Fruit fly (Drosophila melanogaster) whole organism, embryonic: Measurements from ENCODE around the gene CG5758.

Experiments
- Adf1 ChIP-seq: fragments of 200-800 bp; sonication (Bioruptor generic); IDR thresholded peaks from 2 replicates; pipeline ENCODE4 v1.3.6; 2022; ENCODE audit warnings: missing biosample characterization, missing genetic modification characterization
- Atf6 ChIP-seq: fragments of 200-800 bp; sonication (Bioruptor generic); IDR thresholded peaks from 2 replicates; pipeline ENCODE4 v1.3.6; 2022; ENCODE audit warnings: missing biosample characterization, missing genetic modification characterization
- CG10321 ChIP-seq: fragments of 200-800 bp; sonication (Bioruptor generic); IDR thresholded peaks from 2 replicates; pipeline ENCODE4 v1.3.6; 2022; ENCODE audit warnings: missing biosample characterization, missing genetic modification characterization
- CG13296 ChIP-seq: fragments of 200-800 bp; sonication (Bioruptor generic); optimal IDR thresholded peaks from 3 replicates; lab custom pipeline; 2018; ENCODE audit warnings: missing biosample characterization, mild to moderate bottlenecking, missing genetic modification characterization
- CG14965 ChIP-seq: fragments of 200-800 bp; sonication (Bioruptor generic); optimal IDR thresholded peaks from 2 replicates; lab custom pipeline; 2016; ENCODE audit warnings: missing biosample characterization, missing genetic modification characterization, borderline replicate concordance
- CG17612 ChIP-seq: fragments of 200-800 bp; sonication (Bioruptor generic); IDR thresholded peaks from 2 replicates; pipeline ENCODE4 v1.3.6; 2022; ENCODE audit warnings: missing biosample characterization, missing genetic modification characterization
- CG2712 ChIP-seq: fragments of 200-800 bp; optimal IDR thresholded peaks from 3 replicates; lab custom pipeline; 2019; ENCODE audit warnings: missing biosample characterization, mild to moderate bottlenecking, missing genetic modification characterization, moderate library complexity
- CG2875 ChIP-seq: fragments of 200-800 bp; sonication (Bioruptor generic); optimal IDR thresholded peaks from 2 replicates; lab custom pipeline; 2017; ENCODE audit warnings: missing biosample characterization, mild to moderate bottlenecking, missing genetic modification characterization, missing genetic modification reagents
- CG3065 ChIP-seq: fragments of 200-800 bp; sonication (Bioruptor generic); optimal IDR thresholded peaks from 2 replicates; lab custom pipeline; 2016; ENCODE audit warnings: missing biosample characterization, missing genetic modification characterization
- CG34224 ChIP-seq: fragments of 200-800 bp; sonication (Bioruptor generic); IDR thresholded peaks from 3 replicates; pipeline ENCODE4 v1.3.6; 2022; ENCODE audit warnings: missing biosample characterization, missing genetic modification characterization; ENCODE audit not compliant: partially characterized antibody
- CG4820 ChIP-seq: fragments of 200-800 bp; sonication (Bioruptor generic); optimal IDR thresholded peaks from 3 replicates; lab custom pipeline; 2016; ENCODE audit warnings: missing biosample characterization, missing genetic modification characterization
- CG6765 ChIP-seq: fragments of 200-800 bp; sonication (Bioruptor generic); optimal IDR thresholded peaks from 3 replicates; lab custom pipeline; 2017; ENCODE audit warnings: missing biosample characterization, mild to moderate bottlenecking, missing genetic modification characterization
- CG7271 ChIP-seq: fragments of 200-800 bp; sonication (Bioruptor generic); optimal IDR thresholded peaks from 2 replicates; lab custom pipeline; 2018; ENCODE audit warnings: missing biosample characterization, mild to moderate bottlenecking, missing genetic modification characterization, moderate library complexity
- CG7357 ChIP-seq: fragments of 200-800 bp; sonication (Bioruptor generic); IDR thresholded peaks from 3 replicates; pipeline ENCODE4 v1.3.6; 2022; ENCODE audit warnings: missing biosample characterization, missing genetic modification characterization
- CG7987 ChIP-seq: fragments of 200-800 bp; sonication (Bioruptor generic); optimal IDR thresholded peaks from 2 replicates; lab custom pipeline; 2018; ENCODE audit warnings: missing biosample characterization, mild to moderate bottlenecking, missing genetic modification characterization, moderate library complexity
- CG9932 ChIP-seq: fragments of 200-800 bp; sonication (Bioruptor generic); IDR thresholded peaks from 2 replicates; pipeline ENCODE4 v1.3.6; 2022; ENCODE audit warnings: missing biosample characterization, missing genetic modification characterization
- CHES-1-like ChIP-seq: fragments of 200-800 bp; sonication (Bioruptor generic); optimal IDR thresholded peaks from 2 replicates; lab custom pipeline; 2016; ENCODE audit warnings: missing biosample characterization, missing genetic modification characterization
- Deaf1 ChIP-seq: fragments of 200-800 bp; optimal IDR thresholded peaks from 3 replicates; lab custom pipeline; 2019; ENCODE audit warnings: missing biosample characterization, mild to moderate bottlenecking, missing genetic modification characterization, moderate library complexity
- Dp ChIP-seq: fragments of 200-800 bp; sonication (Bioruptor generic); optimal IDR thresholded peaks from 2 replicates; lab custom pipeline; 2018; ENCODE audit warnings: missing biosample characterization, mild to moderate bottlenecking, missing genetic modification characterization, moderate library complexity
- Dref ChIP-seq: fragments of 200-800 bp; sonication (Bioruptor generic); IDR thresholded peaks from 2 replicates; pipeline ENCODE4 v1.3.6; 2022; ENCODE audit warnings: missing biosample characterization, missing genetic modification characterization
- E2f1 ChIP-seq: fragments of 200-800 bp; sonication (Bioruptor generic); IDR thresholded peaks from 2 replicates; pipeline ENCODE4 v1.3.6; 2022; ENCODE audit warnings: missing biosample characterization, missing genetic modification characterization
- Fer1 ChIP-seq: fragments of 200-800 bp; sonication (Bioruptor generic); optimal IDR thresholded peaks from 2 replicates; lab custom pipeline; 2017; ENCODE audit warnings: missing biosample characterization, mild to moderate bottlenecking, missing genetic modification characterization
- HLH3B ChIP-seq: fragments of 200-800 bp; sonication (Bioruptor generic); IDR thresholded peaks from 2 replicates; pipeline ENCODE4 v1.3.6; 2022; ENCODE audit warnings: missing biosample characterization, missing genetic modification characterization
- Hr51 ChIP-seq, 2 experiments: fragments of 200-800 bp; sonication (Bioruptor generic); optimal IDR thresholded peaks; 2 replicates in 1 of 2; 3 replicates in 1 of 2; lab custom pipeline; 2016 to 2018; ENCODE audit warnings: missing biosample characterization in 2 of 2, missing genetic modification characterization in 2 of 2, mild to moderate bottlenecking in 1 of 2, moderate library complexity in 1 of 2
- Lhr ChIP-seq: fragments of 200-800 bp; sonication (Bioruptor generic); optimal IDR thresholded peaks from 3 replicates; lab custom pipeline; 2017; ENCODE audit warnings: mild to moderate bottlenecking, missing biosample characterization, missing genetic modification reagents, missing genetic modification characterization
- MTF-1 ChIP-seq: fragments of 200-800 bp; sonication (Bioruptor generic); optimal IDR thresholded peaks from 2 replicates; lab custom pipeline; 2018; ENCODE audit warnings: missing biosample characterization, mild to moderate bottlenecking, missing genetic modification characterization, borderline replicate concordance
- Med ChIP-seq: fragments of 200-800 bp; sonication (Bioruptor generic); peaks from one replicate; lab custom pipeline; 2016; ENCODE audit warnings: missing biosample characterization, missing genetic modification characterization, mild to moderate bottlenecking, inconsistent platforms, moderate library complexity
- Myb ChIP-seq: fragments of 200-800 bp; sonication (Bioruptor generic); optimal IDR thresholded peaks from 2 replicates; lab custom pipeline; 2016; ENCODE audit warnings: missing biosample characterization, missing genetic modification characterization
- NFAT ChIP-seq: fragments of 200-800 bp; sonication (Bioruptor generic); IDR thresholded peaks from 2 replicates; pipeline ENCODE4 v1.3.6; 2022; ENCODE audit warnings: missing biosample characterization, missing genetic modification characterization
- Nf-YC ChIP-seq: fragments of 200-800 bp; optimal IDR thresholded peaks from 3 replicates; lab custom pipeline; 2019; ENCODE audit warnings: missing biosample characterization, mild to moderate bottlenecking, missing genetic modification characterization, moderate library complexity
- Opbp ChIP-seq: fragments of 200-800 bp; sonication (Bioruptor generic); IDR thresholded peaks from 3 replicates; pipeline ENCODE4 v1.3.6; 2022; ENCODE audit warnings: missing biosample characterization, missing genetic modification characterization; ENCODE audit not compliant: partially characterized antibody
- Optix ChIP-seq: fragments of 200-800 bp; sonication (Bioruptor generic); IDR thresholded peaks from 3 replicates; pipeline ENCODE4 v1.3.6; 2022; ENCODE audit warnings: missing biosample characterization, missing genetic modification characterization
- Pdp1 ChIP-seq, 2 experiments: fragments of 200-800 bp; sonication (Bioruptor generic); optimal IDR thresholded peaks; 3 replicates each; lab custom pipeline; 2016; ENCODE audit warnings: missing biosample characterization in 2 of 2, missing genetic modification characterization in 2 of 2, mild to moderate bottlenecking in 1 of 2, moderate library complexity in 1 of 2
- Ptx1 ChIP-seq: fragments of 200-800 bp; sonication (Bioruptor generic); IDR thresholded peaks from 2 replicates; pipeline ENCODE4 v1.3.6; 2022; ENCODE audit warnings: missing biosample characterization, missing genetic modification characterization
- Sox102F ChIP-seq: fragments of 200-800 bp; sonication (Bioruptor generic); optimal IDR thresholded peaks from 2 replicates; lab custom pipeline; 2018; ENCODE audit warnings: missing biosample characterization, mild to moderate bottlenecking, missing genetic modification characterization, moderate library complexity
- al ChIP-seq: fragments of 200-800 bp; sonication (Bioruptor generic); IDR thresholded peaks from 2 replicates; pipeline ENCODE4 v1.3.6; 2022; ENCODE audit warnings: missing biosample characterization, missing genetic modification characterization
- bab2 ChIP-seq: fragments of 200-800 bp; sonication (Bioruptor generic); optimal IDR thresholded peaks from 2 replicates; lab custom pipeline; 2016; ENCODE audit warnings: missing biosample characterization, missing genetic modification characterization
- chif ChIP-seq, 2 experiments: fragments of 200-800 bp; sonication (Bioruptor generic); optimal IDR thresholded peaks; 3 replicates each; lab custom pipeline; 2016; ENCODE audit warnings: missing biosample characterization in 2 of 2, missing genetic modification characterization in 2 of 2
- dimm ChIP-seq: fragments of 200-800 bp; sonication (Bioruptor generic); IDR thresholded peaks from 2 replicates; pipeline ENCODE4 v1.3.6; 2022; ENCODE audit warnings: missing biosample characterization, missing genetic modification characterization
- disco-r ChIP-seq: fragments of 200-800 bp; sonication (Bioruptor generic); optimal IDR thresholded peaks from 2 replicates; lab custom pipeline; 2016; ENCODE audit warnings: missing biosample characterization, missing genetic modification characterization
- en ChIP-seq: fragments of 200-800 bp; sonication (Bioruptor generic); optimal IDR thresholded peaks from 2 replicates; lab custom pipeline; 2016; ENCODE audit warnings: missing biosample characterization, missing genetic modification characterization
- inv ChIP-seq: fragments of 200-800 bp; sonication (Bioruptor generic); IDR thresholded peaks from 2 replicates; pipeline ENCODE4 v1.3.6; 2022; ENCODE audit warnings: missing biosample characterization, missing genetic modification characterization; ENCODE audit not compliant: partially characterized antibody
- kni ChIP-seq: fragments of 200-800 bp; sonication (Bioruptor generic); optimal IDR thresholded peaks from 3 replicates; lab custom pipeline; 2017; ENCODE audit warnings: mild to moderate bottlenecking, missing biosample characterization, missing genetic modification reagents, missing genetic modification characterization
- nmo ChIP-seq: fragments of 200-800 bp; sonication (Bioruptor generic); optimal IDR thresholded peaks from 2 replicates; lab custom pipeline; 2018; ENCODE audit warnings: missing biosample characterization, mild to moderate bottlenecking, missing genetic modification characterization, moderate library complexity
- pan ChIP-seq, 4 experiments: fragments of >200 bp in 3 of 4; fragments of 200-800 bp in 1 of 4; sonication (Bioruptor generic) in 1 of 4; optimal IDR thresholded peaks in 3 of 4; IDR thresholded peaks in 1 of 4; 2 replicates each; pipeline versions ENCODE4 v1.3.6 to Lab custom; 2017 to 2022; ENCODE audit warnings: missing biosample characterization in 2 of 4, missing genetic modification characterization in 2 of 4, mixed read lengths in 1 of 4
- pnt ChIP-seq: fragments of 200-800 bp; sonication (Bioruptor generic); optimal IDR thresholded peaks from 3 replicates; lab custom pipeline; 2016; ENCODE audit warnings: missing biosample characterization, missing genetic modification characterization
- sens-2 ChIP-seq: fragments of 200-800 bp; sonication (Bioruptor generic); IDR thresholded peaks from 2 replicates; pipeline ENCODE4 v1.3.6; 2022; ENCODE audit warnings: missing biosample characterization, missing genetic modification characterization
- slp2 ChIP-seq: fragments of 200-800 bp; sonication (Bioruptor generic); optimal IDR thresholded peaks from 2 replicates; lab custom pipeline; 2016; ENCODE audit warnings: missing biosample characterization, missing genetic modification characterization
- twi ChIP-seq: fragments of 200-800 bp; optimal IDR thresholded peaks from 2 replicates; lab custom pipeline; 2019; ENCODE audit warnings: missing biosample characterization, mild to moderate bottlenecking, missing genetic modification characterization, moderate library complexity

CG5758 gene

dm6 chr2L:18152172-18152639, 32.4 kb downstream of the CG5758 start, which contains the start of gene Socs36E (continued):
- peak; percentile 29 for TF ChIP-seq twi
- TF ChIP-seq CG6765 (GFP tag; lab: Kevin White, UChicago): no peak
- TF ChIP-seq dimm: no peak
- peak; percentile 4 for TF ChIP-seq pnt (GFP tag; lab: Kevin White, UChicago)
- TF ChIP-seq disco-r (GFP tag; lab: Kevin White, UChicago): peak; percentile 36
- TF ChIP-seq Optix (GFP tag; lab: Robert Waterston, UW): peak; percentile 35; the same call in 1 of the 3 replicates
- TF ChIP-seq inv (GFP tag; lab: Robert Waterston, UW): peak; percentile 42; the same call in 1 of the 2 replicates
- no peak for TF ChIP-seq slp2 (GFP tag; lab: Kevin White, UChicago)
- no peak for TF ChIP-seq bab2 (GFP tag; lab: Kevin White, UChicago)
- peak; percentile 35 for TF ChIP-seq Nf-YC (tag; lab: Kevin White, UChicago)
- TF ChIP-seq CG9932 (GFP tag; lab: Robert Waterston, UW): peak; percentile 65
- no peak for TF ChIP-seq CG17612 (GFP tag; lab: Robert Waterston, UW)
- TF ChIP-seq CG7987 (GFP tag; lab: Kevin White, UChicago): peak; percentile 62
- peak; percentile 32 for TF ChIP-seq Fer1 (GFP tag; lab: Kevin White, UChicago)
- no peak for TF ChIP-seq CG2875 (GFP tag; lab: Kevin White, UChicago)
- TF ChIP-seq Hr51 (GFP tag; optimal IDR thresholded peaks at IDR 0.05; lab: Kevin White, UChicago): peak in 1 of 2 experiments; percentile 36
- TF ChIP-seq Atf6 (GFP tag; lab: Robert Waterston, UW): no peak
- TF ChIP-seq Sox102F: no peak
- peak; percentile 1 for TF ChIP-seq MTF-1
- peak in 1 of 2 experiments; percentile 72 for TF ChIP-seq Pdp1 (GFP tag; optimal IDR thresholded peaks at IDR 0.05; lab: Kevin White, UChicago)
- TF ChIP-seq kni (GFP tag; lab: Kevin White, UChicago): peak; percentile 37
- no peak for TF ChIP-seq en
- TF ChIP-seq CG34224: no peak
- TF ChIP-seq Myb (GFP tag; lab: Kevin White, UChicago): peak; percentile 92
- peak; percentile 67; the same call in 1 of the 2 replicates for TF ChIP-seq NFAT (GFP tag; lab: Robert Waterston, UW)
- TF ChIP-seq Opbp (GFP tag; lab: Robert Waterston, UW): peak; percentile 72
- TF ChIP-seq CG2712 (tag; lab: Kevin White, UChicago): peak; percentile 66
- peak; percentile 23; the same call in 1 of the 2 replicates for TF ChIP-seq Adf1 (GFP tag; lab: Robert Waterston, UW)
- TF ChIP-seq Lhr (GFP tag; lab: Kevin White, UChicago): peak; percentile 99
- no peak for TF ChIP-seq CG10321 (GFP tag; lab: Robert Waterston, UW)
- peak; percentile 73 for TF ChIP-seq nmo (GFP tag; lab: Kevin White, UChicago)
- no peak for TF ChIP-seq CG7271 (tag; lab: Kevin White, UChicago)
- no peak for TF ChIP-seq E2f1 (GFP tag; lab: Robert Waterston, UW)
- no peak; the same call in 1 of the 2 replicates for TF ChIP-seq sens-2 (GFP tag; lab: Robert Waterston, UW)
- TF ChIP-seq CG3065: no peak
- no peak for TF ChIP-seq CG14965 (GFP tag; lab: Kevin White, UChicago)
- TF ChIP-seq Ptx1 (GFP tag; lab: Robert Waterston, UW): no peak
- peak; percentile 50 for TF ChIP-seq Dref (GFP tag; lab: Robert Waterston, UW)
- TF ChIP-seq pan (optimal IDR thresholded peaks at IDR 0.05; lab: Kevin White, UChicago): no peak
- peak in 1 of 2 experiments; percentile 5 for TF ChIP-seq pan (GFP tag; optimal IDR thresholded peaks at IDR 0.05 in 1 of 2, IDR thresholded peaks at IDR 0.05 in 1 of 2)
- no peak for TF ChIP-seq CG7357 (GFP tag; lab: Robert Waterston, UW)
- TF ChIP-seq Dp (GFP tag; lab: Kevin White, UChicago): peak; percentile 63
- TF ChIP-seq CG4820 (GFP tag; lab: Kevin White, UChicago): peak; percentile 32
- TF ChIP-seq CHES-1-like (GFP tag; lab: Kevin White, UChicago): peak; percentile 49
- peak; percentile 0 for TF ChIP-seq CG13296 (GFP tag; lab: Kevin White, UChicago)
- TF ChIP-seq al (GFP tag; lab: Robert Waterston, UW): 0 out of 2 replicates have a peak, but pooled peaks have one; percentile 37
- TF ChIP-seq Med (GFP tag; lab: Kevin White, UChicago): peak; percentile 96
- peak; percentile 82 for TF ChIP-seq Deaf1
- peak in 1 of 2 experiments; percentile 29 for TF ChIP-seq chif (GFP tag; optimal IDR thresholded peaks at IDR 0.05; lab: Kevin White, UChicago)
- TF ChIP-seq HLH3B (GFP tag; lab: Robert Waterston, UW): peak; percentile 8; the same call in 1 of the 2 replicates
